Worm (Caenorhabditis elegans): ENCODE results near the gene EEED8.18.

ce11 chrII:5447381-5447780 lies 35.0 kb upstream of the EEED8.18 start, which contains the start of gene cex-1:
- no peak for TF ChIP-seq pag-3 (tag; optimal IDR thresholded peaks at IDR 0.05; ENCODE audit: borderline replicate concordance, insufficient read depth)
- no peak for TF ChIP-seq ceh-8 (GFP tag; optimal IDR thresholded peaks at IDR 0.05)
- no peak for TF ChIP-seq ceh-88 (GFP tag; IDR thresholded peaks at IDR 0.05)

Data from whole organism, L1 larva.